Fruit fly (Drosophila melanogaster) whole organism: ENCODE results near the gene CG7766.

Source experiments
- Dll ChIP-seq: fragments of >200 bp; optimal IDR thresholded peaks from 2 replicates; lab custom pipeline; 2017
- EcR ChIP-seq, 2 experiments: fragments of >200 bp; optimal IDR thresholded peaks; 2 replicates each; lab custom pipeline; 2017; ENCODE audit warnings: missing biosample characterization in 2 of 2, missing genetic modification characterization in 2 of 2, missing genetic modification reagents in 2 of 2
- pan ChIP-seq: fragments of >200 bp; optimal IDR thresholded peaks from 2 replicates; lab custom pipeline; 2017

DNA sequence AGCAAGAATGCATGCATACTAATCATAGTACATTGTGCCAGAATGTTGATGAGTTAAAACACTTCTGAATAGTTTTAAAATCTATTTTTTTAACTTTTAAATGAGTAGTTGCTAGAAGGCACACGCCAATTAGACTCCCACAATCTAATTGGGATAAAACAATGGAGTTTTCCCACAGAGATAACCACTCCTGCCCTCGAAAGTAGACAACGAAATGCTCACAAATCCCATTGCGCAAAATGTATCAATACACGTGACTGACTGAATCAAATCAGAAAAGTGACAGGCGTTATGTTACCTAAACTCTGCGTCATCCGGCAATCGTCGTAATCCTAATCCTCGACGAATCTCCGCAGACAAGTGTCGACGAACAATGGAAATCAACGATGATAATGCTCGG lies 14.3 kb upstream of the CG7766 start:
- TF ChIP-seq pan (lab: Kevin White, UChicago) = no peak
- TF ChIP-seq EcR (GFP tag; optimal IDR thresholded peaks at IDR 0.05; lab: Kevin White, UChicago) = no peak
- no peak for TF ChIP-seq Dll (lab: Kevin White, UChicago)
